Fruit fly (Drosophila melanogaster) whole organism, embryonic: ENCODE measurements around the gene CG18262.

Source experiments
- CG1024 ChIP-seq: fragments of 200-800 bp; sonication (Bioruptor generic); IDR thresholded peaks from 2 replicates; pipeline ENCODE4 v1.3.6; 2022; ENCODE audit warnings: missing biosample characterization, missing genetic modification characterization
- CG10654 ChIP-seq: fragments of 200-800 bp; sonication (Bioruptor generic); optimal IDR thresholded peaks from 2 replicates; lab custom pipeline; 2016; ENCODE audit warnings: missing biosample characterization, missing genetic modification characterization
- CG13287 ChIP-seq: fragments of 200-800 bp; sonication (Bioruptor generic); IDR thresholded peaks from 2 replicates; pipeline ENCODE4 v1.3.6; 2022; ENCODE audit warnings: missing biosample characterization, missing genetic modification characterization; ENCODE audit not compliant: partially characterized antibody
- CG13424 ChIP-seq: fragments of 200-800 bp; sonication (Bioruptor generic); optimal IDR thresholded peaks from 2 replicates; lab custom pipeline; 2019; ENCODE audit warnings: missing biosample characterization, mild to moderate bottlenecking, missing genetic modification characterization, moderate library complexity
- CG13775 ChIP-seq: fragments of 200-800 bp; sonication (Bioruptor generic); optimal IDR thresholded peaks from 3 replicates; lab custom pipeline; 2017; ENCODE audit warnings: missing biosample characterization, mild to moderate bottlenecking, missing genetic modification characterization
- CG13894 ChIP-seq: fragments of 200-800 bp; sonication (Bioruptor generic); optimal IDR thresholded peaks from 3 replicates; lab custom pipeline; 2018; ENCODE audit warnings: missing biosample characterization, mild to moderate bottlenecking, missing genetic modification characterization, moderate library complexity
- CG1603 ChIP-seq: fragments of 200-800 bp; sonication (Bioruptor generic); optimal IDR thresholded peaks from 2 replicates; lab custom pipeline; 2019; ENCODE audit warnings: missing biosample characterization, mild to moderate bottlenecking, missing genetic modification characterization, moderate library complexity
- CG17385 ChIP-seq: fragments of 200-800 bp; sonication (Bioruptor generic); optimal IDR thresholded peaks from 3 replicates; lab custom pipeline; 2018; ENCODE audit warnings: missing biosample characterization, mild to moderate bottlenecking, missing genetic modification characterization
- CG34422 ChIP-seq: fragments of 200-800 bp; sonication (Bioruptor generic); IDR thresholded peaks from 3 replicates; pipeline ENCODE4 v1.3.6; 2022; ENCODE audit warnings: missing biosample characterization, missing genetic modification characterization
- CG4360 ChIP-seq: fragments of 200-800 bp; sonication (Bioruptor generic); IDR thresholded peaks from 2 replicates; pipeline ENCODE4 v1.3.6; 2022; ENCODE audit warnings: missing biosample characterization, missing genetic modification characterization
- CG4617 ChIP-seq: fragments of 200-800 bp; sonication (Bioruptor generic); optimal IDR thresholded peaks from 3 replicates; lab custom pipeline; 2016; ENCODE audit warnings: missing biosample characterization, missing genetic modification characterization, borderline replicate concordance
- CG5953 ChIP-seq: fragments of 200-800 bp; sonication (Bioruptor generic); IDR thresholded peaks from 2 replicates; pipeline ENCODE4 v1.3.6; 2022; ENCODE audit warnings: missing biosample characterization, missing genetic modification characterization
- CG6254 ChIP-seq: fragments of 200-800 bp; sonication (Bioruptor generic); optimal IDR thresholded peaks from 3 replicates; lab custom pipeline; 2017; ENCODE audit warnings: mild to moderate bottlenecking, missing biosample characterization, missing genetic modification reagents, missing genetic modification characterization
- CG7556 ChIP-seq: fragments of 200-800 bp; sonication (Bioruptor generic); optimal IDR thresholded peaks from 2 replicates; lab custom pipeline; 2017; ENCODE audit warnings: missing biosample characterization, mild to moderate bottlenecking, missing genetic modification characterization
- CG7928 ChIP-seq: fragments of 200-800 bp; sonication (Bioruptor generic); optimal IDR thresholded peaks from 2 replicates; lab custom pipeline; 2017; ENCODE audit warnings: missing biosample characterization, mild to moderate bottlenecking, missing genetic modification characterization
- CG8388 ChIP-seq: fragments of 200-800 bp; sonication (Bioruptor generic); optimal IDR thresholded peaks from 2 replicates; lab custom pipeline; 2019; ENCODE audit warnings: missing biosample characterization, mild to moderate bottlenecking, missing genetic modification characterization, moderate library complexity
- CG8478 ChIP-seq: fragments of >200 bp; optimal IDR thresholded peaks from 2 replicates; lab custom pipeline; 2018
- CG9609 ChIP-seq: fragments of 200-800 bp; sonication (Bioruptor generic); optimal IDR thresholded peaks from 3 replicates; lab custom pipeline; 2016; ENCODE audit warnings: missing biosample characterization, missing genetic modification characterization
- D ChIP-seq, 2 experiments: fragments of 200-800 bp in 1 of 2; fragments of >200 bp in 1 of 2; sonication (Bioruptor generic) in 1 of 2; optimal IDR thresholded peaks; 2 replicates in 1 of 2; 3 replicates in 1 of 2; lab custom pipeline; 2017; ENCODE audit warnings: mild to moderate bottlenecking in 1 of 2, missing biosample characterization in 1 of 2, missing genetic modification characterization in 1 of 2, missing genetic modification reagents in 1 of 2
- ERR ChIP-seq: fragments of 200-800 bp; sonication (Bioruptor generic); optimal IDR thresholded peaks from 2 replicates; lab custom pipeline; 2016; ENCODE audit warnings: missing biosample characterization, missing genetic modification characterization
- Elba2 ChIP-seq: fragments of 200-800 bp; sonication (Bioruptor generic); optimal IDR thresholded peaks from 3 replicates; lab custom pipeline; 2016; ENCODE audit warnings: missing biosample characterization, missing genetic modification characterization
- Fer3 ChIP-seq: fragments of 200-800 bp; sonication (Bioruptor generic); optimal IDR thresholded peaks from 2 replicates; lab custom pipeline; 2018; ENCODE audit warnings: missing biosample characterization, mild to moderate bottlenecking, missing genetic modification characterization, moderate library complexity
- HLH4C ChIP-seq: fragments of 200-800 bp; sonication (Bioruptor generic); IDR thresholded peaks from 3 replicates; pipeline ENCODE4 v1.3.6; 2022; ENCODE audit warnings: missing biosample characterization, missing genetic modification characterization; ENCODE audit not compliant: partially characterized antibody
- MESR4 ChIP-seq: fragments of 200-800 bp; sonication (Bioruptor generic); optimal IDR thresholded peaks from 2 replicates; lab custom pipeline; 2018; ENCODE audit warnings: missing biosample characterization, mild to moderate bottlenecking, missing genetic modification characterization, moderate library complexity
- Scr ChIP-seq: fragments of 200-800 bp; sonication (Bioruptor generic); IDR thresholded peaks from 2 replicates; pipeline ENCODE4 v1.3.6; 2022; ENCODE audit warnings: missing biosample characterization, missing genetic modification characterization; ENCODE audit not compliant: partially characterized antibody
- Side ChIP-seq: fragments of 200-800 bp; sonication (Bioruptor generic); optimal IDR thresholded peaks from 2 replicates; lab custom pipeline; 2016; ENCODE audit warnings: missing biosample characterization, missing genetic modification characterization
- Spps ChIP-seq: fragments of 200-800 bp; sonication (Bioruptor generic); optimal IDR thresholded peaks from 2 replicates; lab custom pipeline; 2018; ENCODE audit warnings: missing biosample characterization, mild to moderate bottlenecking, missing genetic modification characterization
- al ChIP-seq: fragments of 200-800 bp; sonication (Bioruptor generic); IDR thresholded peaks from 2 replicates; pipeline ENCODE4 v1.3.6; 2022; ENCODE audit warnings: missing biosample characterization, missing genetic modification characterization
- amos ChIP-seq: fragments of 200-800 bp; sonication (Bioruptor generic); IDR thresholded peaks from 2 replicates; pipeline ENCODE4 v1.3.6; 2022; ENCODE audit warnings: missing biosample characterization, missing genetic modification characterization; ENCODE audit not compliant: partially characterized antibody
- ara ChIP-seq: fragments of 200-800 bp; sonication (Bioruptor generic); IDR thresholded peaks from 2 replicates; pipeline ENCODE4 v1.3.6; 2022; ENCODE audit warnings: missing biosample characterization, missing genetic modification characterization
- ash1 ChIP-seq: fragments of 200-800 bp; sonication (Bioruptor generic); optimal IDR thresholded peaks from 2 replicates; lab custom pipeline; 2018; ENCODE audit warnings: missing biosample characterization, mild to moderate bottlenecking, missing genetic modification characterization
- bsh ChIP-seq, 2 experiments: fragments of 200-800 bp; sonication (Bioruptor generic); optimal IDR thresholded peaks; 2 replicates each; lab custom pipeline; 2017 to 2018; ENCODE audit warnings: mild to moderate bottlenecking in 2 of 2, missing biosample characterization in 2 of 2, missing genetic modification characterization in 2 of 2, moderate library complexity in 1 of 2
- cas ChIP-seq: fragments of 200-800 bp; sonication (Bioruptor generic); IDR thresholded peaks from 2 replicates; pipeline ENCODE4 v1.3.6; 2022; ENCODE audit warnings: missing biosample characterization, missing genetic modification characterization
- cg ChIP-seq: fragments of 200-800 bp; sonication (Bioruptor generic); optimal IDR thresholded peaks from 3 replicates; lab custom pipeline; 2019; ENCODE audit warnings: missing biosample characterization, mild to moderate bottlenecking, missing genetic modification characterization, moderate library complexity
- crol ChIP-seq: fragments of 200-800 bp; sonication (Bioruptor generic); IDR thresholded peaks from 2 replicates; pipeline ENCODE4 v1.3.6; 2022; ENCODE audit warnings: missing biosample characterization, missing genetic modification characterization
- knrl ChIP-seq: fragments of 200-800 bp; sonication (Bioruptor generic); IDR thresholded peaks from 3 replicates; pipeline ENCODE4 v1.3.6; 2022; ENCODE audit warnings: missing biosample characterization, missing genetic modification characterization; ENCODE audit not compliant: partially characterized antibody
- lmd ChIP-seq: fragments of 200-800 bp; sonication (Bioruptor generic); IDR thresholded peaks from 2 replicates; pipeline ENCODE4 v1.3.6; 2022; ENCODE audit warnings: missing biosample characterization, missing genetic modification characterization
- nmo ChIP-seq: fragments of 200-800 bp; sonication (Bioruptor generic); optimal IDR thresholded peaks from 2 replicates; lab custom pipeline; 2018; ENCODE audit warnings: missing biosample characterization, mild to moderate bottlenecking, missing genetic modification characterization, moderate library complexity
- nom ChIP-seq: fragments of 200-800 bp; sonication (Bioruptor generic); optimal IDR thresholded peaks from 2 replicates; lab custom pipeline; 2017; ENCODE audit warnings: missing biosample characterization, missing genetic modification characterization, mild to moderate bottlenecking, moderate library complexity, missing genetic modification reagents
- oc ChIP-seq: fragments of 200-800 bp; sonication (Bioruptor generic); optimal IDR thresholded peaks from 2 replicates; lab custom pipeline; 2018; ENCODE audit warnings: missing biosample characterization, mild to moderate bottlenecking, missing genetic modification characterization, moderate library complexity
- pb ChIP-seq: fragments of 200-800 bp; sonication (Bioruptor generic); optimal IDR thresholded peaks from 3 replicates; lab custom pipeline; 2016; ENCODE audit warnings: missing biosample characterization, missing genetic modification characterization
- pzg ChIP-seq: fragments of 200-800 bp; sonication (Bioruptor generic); optimal IDR thresholded peaks from 3 replicates; lab custom pipeline; 2018; ENCODE audit warnings: missing biosample characterization, mild to moderate bottlenecking, missing genetic modification characterization, moderate library complexity
- row ChIP-seq: fragments of 200-800 bp; sonication (Bioruptor generic); IDR thresholded peaks from 3 replicates; pipeline ENCODE4 v1.3.6; 2022; ENCODE audit warnings: missing biosample characterization, missing genetic modification characterization
- sisA ChIP-seq: fragments of 200-800 bp; sonication (Bioruptor generic); IDR thresholded peaks from 2 replicates; pipeline ENCODE4 v1.3.6; 2022; ENCODE audit warnings: missing biosample characterization, missing genetic modification characterization
- stwl ChIP-seq: fragments of 200-800 bp; sonication (Bioruptor generic); optimal IDR thresholded peaks from 3 replicates; lab custom pipeline; 2018; ENCODE audit warnings: missing biosample characterization, mild to moderate bottlenecking, missing genetic modification characterization, moderate library complexity
- tio ChIP-seq: fragments of 200-800 bp; sonication (Bioruptor generic); optimal IDR thresholded peaks from 2 replicates; lab custom pipeline; 2017; ENCODE audit warnings: missing biosample characterization, missing genetic modification characterization, inconsistent platforms
- toy ChIP-seq: fragments of 200-800 bp; sonication (Bioruptor generic); IDR thresholded peaks from 2 replicates; pipeline ENCODE4 v1.3.6; 2022; ENCODE audit warnings: missing biosample characterization, missing genetic modification characterization
- trh ChIP-seq: fragments of 200-800 bp; sonication (Bioruptor generic); optimal IDR thresholded peaks from 2 replicates; lab custom pipeline; 2016; ENCODE audit warnings: missing biosample characterization, missing genetic modification characterization
- tup ChIP-seq: fragments of 200-800 bp; sonication (Bioruptor generic); optimal IDR thresholded peaks from 2 replicates; lab custom pipeline; 2016; ENCODE audit warnings: missing biosample characterization, mild to moderate bottlenecking, missing genetic modification characterization, moderate library complexity

CG18262 gene

DNA sequence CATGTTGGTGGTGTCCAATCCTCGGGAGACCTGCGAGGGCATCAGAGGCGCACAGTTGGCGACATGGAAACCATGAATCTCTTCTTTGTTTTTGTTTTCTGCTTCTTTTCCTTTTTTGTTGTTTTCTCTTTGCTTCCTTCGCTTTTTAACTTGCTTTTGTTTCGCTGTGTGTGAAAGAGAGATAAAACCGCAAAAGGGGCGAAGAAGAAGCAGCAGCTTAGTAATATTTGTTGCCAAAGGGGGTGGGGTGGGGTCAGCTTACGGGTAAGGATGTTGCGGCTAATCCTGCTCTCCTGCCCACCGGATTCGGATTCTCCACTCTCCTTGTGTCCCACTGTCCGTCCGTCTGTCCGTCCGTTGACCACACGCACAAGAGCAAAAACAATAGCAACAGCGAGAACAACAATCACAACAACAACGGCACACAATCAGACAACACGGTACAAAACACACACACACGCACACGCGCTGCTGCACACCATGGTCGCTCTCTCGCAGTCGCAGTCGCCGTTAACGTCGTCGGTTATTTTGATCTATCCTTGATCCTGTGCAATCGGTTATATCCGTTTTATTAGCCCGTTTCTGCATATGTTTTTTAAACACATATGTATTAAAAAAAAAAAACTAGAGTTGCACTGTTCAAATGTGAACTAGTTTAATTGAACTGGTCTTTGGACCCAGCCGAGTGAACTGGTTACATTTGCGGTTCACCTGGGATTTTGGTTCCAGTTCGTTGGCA lies 23.7 kb downstream of the CG18262 start (continued):
- TF ChIP-seq CG7928 (no peak), bsh (GFP tag; optimal IDR thresholded peaks at IDR 0.05; lab: Kevin White, UChicago) (peak in 1 of 2 experiments; percentile 31), CG13287 (GFP tag; lab: Robert Waterston, UW) (0 out of 2 replicates have a peak, but pooled peaks have one; percentile 20), pb (GFP tag; lab: Kevin White, UChicago) (no peak), nom (peak; percentile 58), tio (GFP tag; lab: Kevin White, UChicago) (no peak), lmd (GFP tag; lab: Robert Waterston, UW) (no peak), CG9609 (GFP tag; lab: Kevin White, UChicago) (no peak), HLH4C (GFP tag; lab: Robert Waterston, UW) (no peak; the same call in 2 of the 3 replicates), CG10654 (GFP tag; lab: Kevin White, UChicago) (no peak), stwl (tag; lab: Kevin White, UChicago) (no peak), CG1024 (GFP tag; lab: Robert Waterston, UW) (no peak), CG13424 (tag; lab: Kevin White, UChicago) (no peak), amos (GFP tag; lab: Robert Waterston, UW) (peak; percentile 45; the same call in 1 of the 2 replicates), D (optimal IDR thresholded peaks at IDR 0.05; lab: Kevin White, UChicago) (no peak), D (GFP tag; optimal IDR thresholded peaks at IDR 0.05; lab: Kevin White, UChicago) (no peak), cg (GFP tag; lab: Kevin White, UChicago) (peak; percentile 74), oc (tag; lab: Kevin White, UChicago) (no peak), tup (GFP tag; lab: Kevin White, UChicago) (no peak), row (0 out of 3 replicates have a peak, but pooled peaks have one; percentile 19), ara (GFP tag; lab: Robert Waterston, UW) (no peak), pzg (no peak), MESR4 (peak; percentile 79), CG8478 (lab: Kevin White, UChicago) (no peak), CG4360 (peak; percentile 86), Spps (tag; lab: Kevin White, UChicago) (no peak), Fer3 (no peak), CG4617 (GFP tag; lab: Kevin White, UChicago) (peak; percentile 24), CG8388 (GFP tag; lab: Kevin White, UChicago) (no peak), CG7556 (GFP tag; lab: Kevin White, UChicago) (no peak), CG34422 (peak; percentile 26; the same call in 1 of the 3 replicates), CG17385 (GFP tag; lab: Kevin White, UChicago) (peak; percentile 89), CG1603 (tag; lab: Kevin White, UChicago) (no peak), Elba2 (peak; percentile 16), Scr (GFP tag; lab: Robert Waterston, UW) (peak; percentile 43; the same call in 1 of the 2 replicates), ERR (GFP tag; lab: Kevin White, UChicago) (no peak), knrl (GFP tag; lab: Robert Waterston, UW) (peak; percentile 55; the same call in 2 of the 3 replicates)

DNA sequence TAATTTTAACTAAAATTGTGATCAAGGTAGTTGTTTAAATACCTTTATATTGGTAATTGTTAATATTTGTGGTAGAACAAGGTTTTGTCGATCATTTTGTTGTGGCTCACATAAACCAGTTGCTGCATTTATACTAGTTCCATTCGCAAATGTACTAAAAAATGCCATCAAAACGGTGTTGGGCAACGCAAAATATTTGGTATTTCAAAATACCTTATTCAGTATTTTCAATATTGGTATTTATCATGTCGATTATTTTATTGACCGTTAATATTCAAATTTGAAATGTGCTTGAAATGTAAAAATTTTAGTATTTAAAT lies 24.2 kb downstream of the CG18262 start, which contains the start of gene slpr:
Gene slpr, minus strand, starts transcription at position 156 of the 320 bp plus-strand sequence.
- TF ChIP-seq toy (GFP tag; lab: Robert Waterston, UW) (no peak), tup (GFP tag; lab: Kevin White, UChicago) (no peak), sisA (GFP tag; lab: Robert Waterston, UW) (no peak), trh (GFP tag; lab: Kevin White, UChicago) (no peak), crol (GFP tag; lab: Robert Waterston, UW) (no peak), Side (GFP tag; lab: Kevin White, UChicago) (no peak), nmo (GFP tag; lab: Kevin White, UChicago) (peak; percentile 23), cas (GFP tag; lab: Robert Waterston, UW) (no peak), CG6254 (GFP tag; lab: Kevin White, UChicago) (no peak), CG5953 (GFP tag; lab: Robert Waterston, UW) (no peak), CG13894 (tag; lab: Kevin White, UChicago) (no peak), al (GFP tag; lab: Robert Waterston, UW) (no peak), ash1 (GFP tag; lab: Kevin White, UChicago) (no peak), knrl (GFP tag; lab: Robert Waterston, UW) (no peak; the same call in 2 of the 3 replicates), CG13775 (GFP tag; lab: Kevin White, UChicago) (no peak), CG10654 (GFP tag; lab: Kevin White, UChicago) (no peak)
